Worm (Caenorhabditis elegans) whole organism, L2 larva: ENCODE results near the gene Y39A1A.18.

ENCODE experiments used
- C34F6.9 ChIP-seq: fragments of 150-350 bp; optimal IDR thresholded peaks from 2 replicates; lab custom pipeline; 2014; ENCODE audit warnings: missing biosample characterization, missing genetic modification characterization
- F13H6.1 ChIP-seq: sonication (generic microtip); optimal IDR thresholded peaks from 2 replicates; lab custom pipeline; 2016; ENCODE audit warnings: missing genetic modification characterization, missing compliant biosample characterization
- R02D3.7 ChIP-seq: fragments of 150-350 bp; optimal IDR thresholded peaks from 2 replicates; lab custom pipeline; 2014; ENCODE audit warnings: missing biosample characterization, missing genetic modification characterization
- Y55F3AM.14 ChIP-seq: fragments of 200-800 bp; sonication (Bioruptor generic); optimal IDR thresholded peaks from 2 replicates; lab custom pipeline; 2018; ENCODE audit warnings: mild to moderate bottlenecking, missing genetic modification characterization, missing compliant biosample characterization
- ZK546.5 ChIP-seq: sonication (generic microtip); optimal IDR thresholded peaks from 2 replicates; lab custom pipeline; 2017; ENCODE audit warnings: missing biosample characterization, missing genetic modification characterization
- alr-1 ChIP-seq: fragments of 150-350 bp; optimal IDR thresholded peaks from 2 replicates; lab custom pipeline; 2014; ENCODE audit warnings: missing biosample characterization, missing genetic modification characterization
- ama-1 ChIP-seq: fragments of 150-350 bp; optimal IDR thresholded peaks from 2 replicates; lab custom pipeline; 2018; ENCODE audit warnings: inconsistent platforms
- blmp-1 ChIP-seq: sonication (generic microtip); optimal IDR thresholded peaks from 2 replicates; lab custom pipeline; 2017; ENCODE audit warnings: missing genetic modification characterization, mild to moderate bottlenecking, missing compliant biosample characterization, antibody characterized with exemption, moderate library complexity; ENCODE audit not compliant: insufficient read depth
- ceh-16 ChIP-seq: fragments of 150-350 bp; optimal IDR thresholded peaks from 2 replicates; lab custom pipeline; 2014; ENCODE audit warnings: missing biosample characterization, missing genetic modification characterization
- crh-2 ChIP-seq: sonication (generic microtip); optimal IDR thresholded peaks from 2 replicates; lab custom pipeline; 2017; ENCODE audit warnings: missing biosample characterization, missing genetic modification characterization
- egl-27 ChIP-seq: sonication (generic microtip); optimal IDR thresholded peaks from 3 replicates; lab custom pipeline; 2017; ENCODE audit warnings: missing biosample characterization, missing genetic modification reagents, missing genetic modification characterization
- elt-3 ChIP-seq: sonication (generic microtip); optimal IDR thresholded peaks from 2 replicates; lab custom pipeline; 2017; ENCODE audit warnings: missing biosample characterization, missing genetic modification characterization
- fos-1 ChIP-seq: fragments of 150-350 bp; optimal IDR thresholded peaks from 2 replicates; lab custom pipeline; 2014; ENCODE audit warnings: missing biosample characterization, missing genetic modification characterization
- gmeb-1 ChIP-seq: fragments of 150-350 bp; optimal IDR thresholded peaks from 2 replicates; lab custom pipeline; 2014; ENCODE audit warnings: missing biosample characterization, missing genetic modification characterization
- lin-13 ChIP-seq: fragments of 150-350 bp; optimal IDR thresholded peaks from 2 replicates; lab custom pipeline; 2014; ENCODE audit warnings: missing biosample characterization, missing genetic modification reagents, missing genetic modification characterization
- lin-39 ChIP-seq: fragments of 150-350 bp; optimal IDR thresholded peaks from 2 replicates; lab custom pipeline; 2014; ENCODE audit warnings: missing biosample characterization, missing genetic modification reagents, missing genetic modification characterization
- lsy-2 ChIP-seq, 2 experiments: fragments of 150-350 bp in 1 of 2; sonication (generic microtip) in 1 of 2; optimal IDR thresholded peaks; 2 replicates each; lab custom pipeline; 2014 to 2017; ENCODE audit warnings: missing biosample characterization in 2 of 2, missing genetic modification characterization in 2 of 2
- mab-5 ChIP-seq: fragments of 150-350 bp; optimal IDR thresholded peaks from 2 replicates; lab custom pipeline; 2014; ENCODE audit warnings: missing biosample characterization, missing genetic modification characterization
- mbf-1 ChIP-seq: sonication (generic microtip); optimal IDR thresholded peaks from 2 replicates; lab custom pipeline; 2017; ENCODE audit warnings: missing biosample characterization, missing genetic modification characterization
- mdl-1 ChIP-seq, 2 experiments: fragments of 150-350 bp in 1 of 2; sonication (generic microtip) in 1 of 2; optimal IDR thresholded peaks; 2 replicates each; lab custom pipeline; 2017; ENCODE audit warnings: missing biosample characterization in 2 of 2, missing genetic modification characterization in 2 of 2
- nhr-10 ChIP-seq: sonication (generic microtip); optimal IDR thresholded peaks from 2 replicates; lab custom pipeline; 2017; ENCODE audit warnings: missing biosample characterization, missing genetic modification characterization
- nhr-11 ChIP-seq: fragments of 150-350 bp; optimal IDR thresholded peaks from 2 replicates; lab custom pipeline; 2014; ENCODE audit warnings: missing biosample characterization, missing genetic modification characterization
- nhr-12 ChIP-seq: fragments of 150-350 bp; optimal IDR thresholded peaks from 2 replicates; lab custom pipeline; 2014; ENCODE audit warnings: missing biosample characterization, missing genetic modification characterization
- nhr-129 ChIP-seq: fragments of 150-350 bp; optimal IDR thresholded peaks from 2 replicates; lab custom pipeline; 2014; ENCODE audit warnings: missing biosample characterization, missing genetic modification characterization
- nhr-21 ChIP-seq: fragments of 150-350 bp; optimal IDR thresholded peaks from 2 replicates; lab custom pipeline; 2014; ENCODE audit warnings: missing biosample characterization, missing genetic modification characterization
- nhr-23 ChIP-seq: fragments of 150-350 bp; optimal IDR thresholded peaks from 2 replicates; lab custom pipeline; 2014; ENCODE audit warnings: missing biosample characterization, missing genetic modification reagents, missing genetic modification characterization
- nhr-237 ChIP-seq: fragments of 150-350 bp; optimal IDR thresholded peaks from 2 replicates; lab custom pipeline; 2014; ENCODE audit warnings: missing biosample characterization, missing genetic modification characterization
- nhr-25 ChIP-seq: fragments of 150-350 bp; sonication (generic microtip); optimal IDR thresholded peaks from 3 replicates; lab custom pipeline; 2014; ENCODE audit warnings: missing biosample characterization, missing genetic modification characterization
- nhr-6 ChIP-seq: fragments of 150-350 bp; optimal IDR thresholded peaks from 2 replicates; lab custom pipeline; 2014; ENCODE audit warnings: missing biosample characterization, missing genetic modification characterization
- peb-1 ChIP-seq: fragments of 150-350 bp; optimal IDR thresholded peaks from 2 replicates; lab custom pipeline; 2014; ENCODE audit warnings: missing biosample characterization, missing genetic modification characterization
- sem-4 ChIP-seq: fragments of 150-350 bp; optimal IDR thresholded peaks from 2 replicates; lab custom pipeline; 2014; ENCODE audit warnings: missing biosample characterization, missing genetic modification reagents, missing genetic modification characterization
- skn-1 ChIP-seq: sonication (generic microtip); optimal IDR thresholded peaks from 2 replicates; lab custom pipeline; 2017; ENCODE audit warnings: missing biosample characterization, missing genetic modification characterization
- sma-3 ChIP-seq: sonication (generic microtip); optimal IDR thresholded peaks from 2 replicates; lab custom pipeline; 2016; ENCODE audit warnings: missing genetic modification reagents, missing genetic modification characterization, missing compliant biosample characterization
- sma-9 ChIP-seq, 2 experiments: fragments of 150-350 bp in 1 of 2; sonication (generic microtip) in 1 of 2; optimal IDR thresholded peaks; 2 replicates each; lab custom pipeline; 2014 to 2016; ENCODE audit warnings: missing genetic modification characterization in 2 of 2, mild to moderate bottlenecking in 1 of 2, missing biosample characterization in 1 of 2, missing compliant biosample characterization in 1 of 2, missing genetic modification reagents in 1 of 2, moderate library complexity in 1 of 2
- snpc-4 ChIP-seq: fragments of 150-350 bp; optimal IDR thresholded peaks from 2 replicates; lab custom pipeline; 2014; ENCODE audit warnings: missing biosample characterization, missing genetic modification characterization
- unc-55 ChIP-seq: fragments of 150-350 bp; sonication (generic microtip); optimal IDR thresholded peaks from 3 replicates; lab custom pipeline; 2014; ENCODE audit warnings: missing biosample characterization, missing genetic modification reagents, missing genetic modification characterization
- unc-62 ChIP-seq: fragments of 150-350 bp; optimal IDR thresholded peaks from 2 replicates; lab custom pipeline; 2014; ENCODE audit warnings: missing biosample characterization, missing genetic modification reagents, missing genetic modification characterization
- zag-1 ChIP-seq: fragments of 150-350 bp; optimal IDR thresholded peaks from 2 replicates; lab custom pipeline; 2014; ENCODE audit warnings: missing biosample characterization, missing genetic modification characterization
- ztf-1 ChIP-seq: fragments of 200-800 bp; sonication (Bioruptor generic); conservative IDR thresholded peaks from 2 replicates; pipeline ENCODE4 v1.3.6; 2022; ENCODE audit warnings: missing genetic modification characterization, missing compliant biosample characterization
- ztf-11 ChIP-seq: sonication (generic microtip); optimal IDR thresholded peaks from 2 replicates; lab custom pipeline; 2017; ENCODE audit warnings: missing biosample characterization, missing genetic modification characterization
- ztf-4 ChIP-seq: fragments of 150-350 bp; optimal IDR thresholded peaks from 2 replicates; lab custom pipeline; 2014; ENCODE audit warnings: missing biosample characterization, missing genetic modification characterization

Y39A1A.18 gene

ce11 chrIII:10720170-10720569 is 25.9 kb upstream of the Y39A1A.18 start (continued):
- no peak for TF ChIP-seq nhr-10
- TF ChIP-seq nhr-11 (tag; lab: Kevin White, UChicago): no peak
- no peak for TF ChIP-seq ama-1 (lab: Kevin White, UChicago)
- no peak for TF ChIP-seq nhr-12
- TF ChIP-seq ztf-1 (GFP tag; lab: Robert Waterston, UW): no peak
- TF ChIP-seq sem-4 (tag; lab: Kevin White, UChicago): peak; percentile 85
- TF ChIP-seq lsy-2 (tag; optimal IDR thresholded peaks at IDR 0.05; lab: Kevin White, UChicago): peak; percentile 57 to 87
- TF ChIP-seq, all 48 proteins: peak for 26

- TF ChIP-seq gmeb-1 (tag; lab: Kevin White, UChicago): peak; percentile 9
- peak; percentile 50 for TF ChIP-seq F13H6.1
- peak; percentile 58 for TF ChIP-seq nhr-25
- TF ChIP-seq mdl-1 (tag; optimal IDR thresholded peaks at IDR 0.05; lab: Kevin White, UChicago): no peak
- TF ChIP-seq elt-3 (tag; lab: Kevin White, UChicago): no peak
- TF ChIP-seq lin-39 (tag; lab: Kevin White, UChicago): no peak
- peak; percentile 61 for TF ChIP-seq fos-1
- no peak for TF ChIP-seq Y55F3AM.14 (GFP tag; lab: Kevin White, UChicago)
- peak; percentile 52 for TF ChIP-seq sma-3
- peak; percentile 55 for TF ChIP-seq blmp-1
- no peak for TF ChIP-seq snpc-4 (tag; lab: Kevin White, UChicago)
- peak; percentile 81 for TF ChIP-seq sma-9 (GFP tag; optimal IDR thresholded peaks at IDR 0.05; lab: Kevin White, UChicago)
- no peak for TF ChIP-seq sma-9 (tag; optimal IDR thresholded peaks at IDR 0.05; lab: Kevin White, UChicago)
- peak; percentile 5 for TF ChIP-seq lin-13 (GFP tag; lab: Kevin White, UChicago)
- peak; percentile 94 for TF ChIP-seq crh-2
- peak; percentile 20 for TF ChIP-seq nhr-129
- TF ChIP-seq ceh-16 (tag; lab: Kevin White, UChicago): no peak
- no peak for TF ChIP-seq nhr-23
- no peak for TF ChIP-seq skn-1 (tag; lab: Kevin White, UChicago)
- no peak for TF ChIP-seq nhr-21 (tag; lab: Kevin White, UChicago)
Observed at ce11 chrIII:10719057-10719456, 24.8 kb upstream of the Y39A1A.18 start.

ce11 chrIII:10718078-10718477 is 23.8 kb upstream of the Y39A1A.18 start:
- TF ChIP-seq alr-1 (tag; lab: Kevin White, UChicago): no peak
- TF ChIP-seq nhr-237 (tag; lab: Kevin White, UChicago): no peak
- TF ChIP-seq nhr-25: peak; percentile 6
- no peak for TF ChIP-seq ama-1 (lab: Kevin White, UChicago)
- no peak for TF ChIP-seq ztf-1 (GFP tag; lab: Robert Waterston, UW)
- TF ChIP-seq crh-2: peak; percentile 11
- no peak for TF ChIP-seq lsy-2 (tag; optimal IDR thresholded peaks at IDR 0.05; lab: Kevin White, UChicago)
- TF ChIP-seq Y55F3AM.14 (GFP tag; lab: Kevin White, UChicago): peak; percentile 3
- no peak for TF ChIP-seq gmeb-1 (tag; lab: Kevin White, UChicago)
- TF ChIP-seq blmp-1: no peak
- no peak for TF ChIP-seq unc-62 (GFP tag; lab: Kevin White, UChicago)
- TF ChIP-seq zag-1 (tag; lab: Kevin White, UChicago): no peak
- no peak for TF ChIP-seq snpc-4 (tag; lab: Kevin White, UChicago)
- TF ChIP-seq egl-27 (tag; lab: Kevin White, UChicago): no peak
- TF ChIP-seq fos-1: no peak
- no peak for TF ChIP-seq mbf-1 (tag; lab: Kevin White, UChicago)
- TF ChIP-seq sma-9 (GFP tag; optimal IDR thresholded peaks at IDR 0.05; lab: Kevin White, UChicago): peak; percentile 30
- TF ChIP-seq sma-9 (tag; optimal IDR thresholded peaks at IDR 0.05; lab: Kevin White, UChicago): no peak
- no peak for TF ChIP-seq ZK546.5 (tag; lab: Kevin White, UChicago)
- no peak for TF ChIP-seq nhr-12
- TF ChIP-seq ztf-11 (tag; lab: Kevin White, UChicago): no peak
- no peak for TF ChIP-seq skn-1 (tag; lab: Kevin White, UChicago)
- TF ChIP-seq nhr-11 (tag; lab: Kevin White, UChicago): no peak
- no peak for TF ChIP-seq lin-13 (GFP tag; lab: Kevin White, UChicago)

- TF ChIP-seq zag-1 (tag; lab: Kevin White, UChicago): peak; percentile 11
- TF ChIP-seq nhr-25: peak; percentile 94
- no peak for TF ChIP-seq peb-1 (tag; lab: Kevin White, UChicago)
- TF ChIP-seq egl-27 (tag; lab: Kevin White, UChicago): peak; percentile 62
- peak; percentile 88 for TF ChIP-seq nhr-129
- TF ChIP-seq F13H6.1: peak; percentile 80
- peak; percentile 4 for TF ChIP-seq gmeb-1 (tag; lab: Kevin White, UChicago)
- peak; percentile 86 for TF ChIP-seq sma-3
- peak; percentile 89 for TF ChIP-seq blmp-1
- peak; percentile 20 for TF ChIP-seq nhr-6 (tag; lab: Kevin White, UChicago)
- TF ChIP-seq alr-1 (tag; lab: Kevin White, UChicago): no peak
- TF ChIP-seq fos-1: peak; percentile 62
- peak; percentile 76 for TF ChIP-seq ztf-4
- TF ChIP-seq sem-4 (tag; lab: Kevin White, UChicago): peak; percentile 43
- peak; percentile 96 for TF ChIP-seq nhr-21 (tag; lab: Kevin White, UChicago)
- TF ChIP-seq nhr-23: no peak
- no peak for TF ChIP-seq nhr-10
- peak; percentile 91 for TF ChIP-seq sma-9 (GFP tag; optimal IDR thresholded peaks at IDR 0.05; lab: Kevin White, UChicago)
- TF ChIP-seq sma-9 (tag; optimal IDR thresholded peaks at IDR 0.05; lab: Kevin White, UChicago): no peak
- TF ChIP-seq R02D3.7 (tag; lab: Kevin White, UChicago): no peak
- TF ChIP-seq lsy-2 (tag; optimal IDR thresholded peaks at IDR 0.05; lab: Kevin White, UChicago): peak in 1 of 2 experiments; percentile 62
- peak; percentile 46 for TF ChIP-seq C34F6.9
- TF ChIP-seq mab-5 (tag; lab: Kevin White, UChicago): peak; percentile 12
- TF ChIP-seq unc-55 (GFP tag; lab: Kevin White, UChicago): no peak
- TF ChIP-seq unc-62 (GFP tag; lab: Kevin White, UChicago): no peak
- TF ChIP-seq nhr-12: no peak
- TF ChIP-seq crh-2: peak; percentile 81
- TF ChIP-seq, all 48 proteins: peak for 18
Observed at ce11 chrIII:10717479-10717878, 23.2 kb upstream of the Y39A1A.18 start.
